Fruit fly (Drosophila melanogaster) whole organism, prepupa: ENCODE results near the gene Tektin-C.

Source experiments
- Blimp-1 ChIP-seq: fragments of 200-800 bp; sonication (Bioruptor generic); optimal IDR thresholded peaks from 3 replicates; lab custom pipeline; 2017; ENCODE audit warnings: missing biosample characterization, missing genetic modification characterization, mild to moderate bottlenecking, moderate library complexity, missing genetic modification reagents
- CG10631 ChIP-seq: fragments of 200-800 bp; sonication (Bioruptor generic); optimal IDR thresholded peaks from 2 replicates; lab custom pipeline; 2016; ENCODE audit warnings: missing biosample characterization, missing genetic modification characterization
- CG10669 ChIP-seq: fragments of 200-800 bp; sonication (Bioruptor generic); optimal IDR thresholded peaks from 3 replicates; lab custom pipeline; 2018; ENCODE audit warnings: missing biosample characterization, mild to moderate bottlenecking, missing genetic modification characterization, moderate library complexity
- CG11294 ChIP-seq: fragments of 200-800 bp; sonication (Bioruptor generic); IDR thresholded peaks from 2 replicates; pipeline ENCODE4 v1.3.6; 2022; ENCODE audit warnings: missing biosample characterization, missing genetic modification characterization
- CG11762 ChIP-seq: fragments of 200-800 bp; sonication (Bioruptor generic); optimal IDR thresholded peaks from 3 replicates; lab custom pipeline; 2016; ENCODE audit warnings: missing biosample characterization, missing genetic modification characterization; ENCODE audit not compliant: insufficient read depth
- CG11902 ChIP-seq: fragments of 200-800 bp; sonication (Bioruptor generic); optimal IDR thresholded peaks from 3 replicates; lab custom pipeline; 2016; ENCODE audit warnings: missing biosample characterization, missing genetic modification characterization
- CG15336 ChIP-seq: fragments of 200-800 bp; sonication (Bioruptor generic); IDR thresholded peaks from 2 replicates; pipeline ENCODE4 v1.3.6; 2022; ENCODE audit warnings: missing biosample characterization, missing genetic modification characterization
- CG16779 ChIP-seq: fragments of 200-800 bp; sonication (Bioruptor generic); optimal IDR thresholded peaks from 3 replicates; lab custom pipeline; 2017; ENCODE audit warnings: missing biosample characterization, mild to moderate bottlenecking, missing genetic modification characterization
- CG31627 ChIP-seq: fragments of 200-800 bp; sonication (Bioruptor generic); optimal IDR thresholded peaks from 3 replicates; lab custom pipeline; 2016; ENCODE audit warnings: missing biosample characterization, missing genetic modification characterization
- CG32006 ChIP-seq: fragments of 200-800 bp; sonication (Bioruptor generic); optimal IDR thresholded peaks from 3 replicates; lab custom pipeline; 2017; ENCODE audit warnings: missing biosample characterization, mild to moderate bottlenecking, missing genetic modification characterization
- CG34406 ChIP-seq: fragments of 200-800 bp; sonication (Bioruptor generic); optimal IDR thresholded peaks from 3 replicates; lab custom pipeline; 2016; ENCODE audit warnings: missing biosample characterization, missing genetic modification characterization
- CG3919 ChIP-seq: fragments of 200-800 bp; sonication (Bioruptor generic); optimal IDR thresholded peaks from 3 replicates; lab custom pipeline; 2016; ENCODE audit warnings: missing biosample characterization, missing genetic modification characterization
- CG4318 ChIP-seq: fragments of 200-800 bp; sonication (Bioruptor generic); optimal IDR thresholded peaks from 3 replicates; lab custom pipeline; 2017; ENCODE audit warnings: missing biosample characterization, mild to moderate bottlenecking, missing genetic modification characterization
- CG6163 ChIP-seq: fragments of 200-800 bp; sonication (Bioruptor generic); IDR thresholded peaks from 3 replicates; pipeline ENCODE4 v1.3.6; 2022; ENCODE audit warnings: missing biosample characterization, missing genetic modification characterization
- CG6276 ChIP-seq: fragments of 200-800 bp; sonication (Bioruptor generic); optimal IDR thresholded peaks from 2 replicates; lab custom pipeline; 2017; ENCODE audit warnings: missing biosample characterization, mild to moderate bottlenecking, missing genetic modification characterization
- CG6808 ChIP-seq: fragments of 200-800 bp; sonication (Bioruptor generic); optimal IDR thresholded peaks from 3 replicates; lab custom pipeline; 2017; ENCODE audit warnings: missing biosample characterization, missing genetic modification characterization, mild to moderate bottlenecking, moderate library complexity, missing genetic modification reagents
- CG6854 ChIP-seq: fragments of 200-800 bp; sonication (Bioruptor generic); optimal IDR thresholded peaks from 2 replicates; lab custom pipeline; 2017; ENCODE audit warnings: missing biosample characterization, mild to moderate bottlenecking, missing genetic modification characterization
- CG8119 ChIP-seq: fragments of 200-800 bp; sonication (Bioruptor generic); IDR thresholded peaks from 3 replicates; pipeline ENCODE4 v1.3.6; 2022; ENCODE audit warnings: missing biosample characterization, missing genetic modification characterization
- CG8319 ChIP-seq: fragments of 200-800 bp; sonication (Bioruptor generic); optimal IDR thresholded peaks from 3 replicates; lab custom pipeline; 2016; ENCODE audit warnings: missing biosample characterization, missing genetic modification characterization
- Eip75B ChIP-seq: fragments of 200-800 bp; sonication (Bioruptor generic); optimal IDR thresholded peaks from 3 replicates; lab custom pipeline; 2016; ENCODE audit warnings: missing biosample characterization, missing genetic modification characterization
- Eip78C ChIP-seq: fragments of 200-800 bp; sonication (Bioruptor generic); peaks from one replicate; lab custom pipeline; 2016; ENCODE audit warnings: missing biosample characterization, missing genetic modification characterization
- Eip93F ChIP-seq: fragments of 200-800 bp; sonication (Bioruptor generic); optimal IDR thresholded peaks from 2 replicates; lab custom pipeline; 2016; ENCODE audit warnings: missing biosample characterization, mild to moderate bottlenecking, missing genetic modification characterization
- Ets21C ChIP-seq: fragments of 200-800 bp; sonication (Bioruptor generic); optimal IDR thresholded peaks from 3 replicates; lab custom pipeline; 2016; ENCODE audit warnings: missing biosample characterization, missing genetic modification characterization
- Ets96B ChIP-seq: fragments of 200-800 bp; optimal IDR thresholded peaks from 2 replicates; lab custom pipeline; 2019; ENCODE audit warnings: missing biosample characterization, mild to moderate bottlenecking, missing genetic modification characterization, moderate library complexity
- Gug ChIP-seq: fragments of 200-800 bp; sonication (Bioruptor generic); IDR thresholded peaks from 2 replicates; pipeline ENCODE4 v1.3.6; 2022; ENCODE audit warnings: missing biosample characterization, missing genetic modification characterization
- Hr38 ChIP-seq: sonication (Bioruptor generic); optimal IDR thresholded peaks from 2 replicates; lab custom pipeline; 2016; ENCODE audit warnings: missing biosample characterization, missing genetic modification characterization
- Hr39 ChIP-seq: fragments of 200-800 bp; sonication (Bioruptor generic); optimal IDR thresholded peaks from 2 replicates; lab custom pipeline; 2016; ENCODE audit warnings: missing biosample characterization, missing genetic modification characterization
- Hr4 ChIP-seq: fragments of 200-800 bp; sonication (Bioruptor generic); optimal IDR thresholded peaks from 3 replicates; lab custom pipeline; 2016; ENCODE audit warnings: missing biosample characterization, missing genetic modification characterization
- Lpt ChIP-seq: fragments of 200-800 bp; sonication (Bioruptor generic); optimal IDR thresholded peaks from 3 replicates; lab custom pipeline; 2016; ENCODE audit warnings: missing biosample characterization, missing genetic modification characterization
- Met ChIP-seq: fragments of 200-800 bp; sonication (Bioruptor generic); optimal IDR thresholded peaks from 3 replicates; lab custom pipeline; 2016; ENCODE audit warnings: missing biosample characterization, missing genetic modification characterization
- Smox ChIP-seq: fragments of 200-800 bp; sonication (Bioruptor generic); optimal IDR thresholded peaks from 3 replicates; lab custom pipeline; 2016; ENCODE audit warnings: missing biosample characterization, missing genetic modification characterization
- Sox102F ChIP-seq: fragments of 200-800 bp; sonication (Bioruptor generic); optimal IDR thresholded peaks from 2 replicates; lab custom pipeline; 2016; ENCODE audit warnings: missing biosample characterization, mild to moderate bottlenecking, missing genetic modification characterization
- Sox14 ChIP-seq: fragments of 200-800 bp; sonication (Bioruptor generic); optimal IDR thresholded peaks from 3 replicates; lab custom pipeline; 2016; ENCODE audit warnings: missing biosample characterization, missing genetic modification characterization
- cyc ChIP-seq: fragments of 200-800 bp; sonication (Bioruptor generic); optimal IDR thresholded peaks from 3 replicates; lab custom pipeline; 2016; ENCODE audit warnings: missing biosample characterization, missing genetic modification characterization
- esn ChIP-seq: fragments of 200-800 bp; sonication (Bioruptor generic); optimal IDR thresholded peaks from 2 replicates; lab custom pipeline; 2016; ENCODE audit warnings: missing biosample characterization, mild to moderate bottlenecking, missing genetic modification characterization, moderate library complexity
- fd59A ChIP-seq: fragments of 200-800 bp; sonication (Bioruptor generic); optimal IDR thresholded peaks from 2 replicates; lab custom pipeline; 2017; ENCODE audit warnings: missing biosample characterization, mild to moderate bottlenecking, missing genetic modification characterization, missing genetic modification reagents
- fkh ChIP-seq: fragments of 200-800 bp; sonication (Bioruptor generic); optimal IDR thresholded peaks from 3 replicates; lab custom pipeline; 2017; ENCODE audit warnings: missing biosample characterization, mild to moderate bottlenecking, missing genetic modification characterization, moderate library complexity
- lz ChIP-seq: fragments of 200-800 bp; sonication (Bioruptor generic); optimal IDR thresholded peaks from 3 replicates; lab custom pipeline; 2016; ENCODE audit warnings: missing biosample characterization, missing genetic modification characterization
- net ChIP-seq: fragments of 200-800 bp; sonication (Bioruptor generic); optimal IDR thresholded peaks from 3 replicates; lab custom pipeline; 2016; ENCODE audit warnings: missing biosample characterization, missing genetic modification characterization
- pdm3 ChIP-seq: fragments of 200-800 bp; sonication (Bioruptor generic); optimal IDR thresholded peaks from 3 replicates; lab custom pipeline; 2016; ENCODE audit warnings: missing biosample characterization, missing genetic modification characterization
- spab ChIP-seq: fragments of 200-800 bp; sonication (Bioruptor generic); optimal IDR thresholded peaks from 2 replicates; lab custom pipeline; 2017; ENCODE audit warnings: missing biosample characterization, mild to moderate bottlenecking, missing genetic modification characterization, missing genetic modification reagents
- ss ChIP-seq, 2 experiments: fragments of 200-800 bp; sonication (Bioruptor generic); optimal IDR thresholded peaks; 2 replicates in 1 of 2; 3 replicates in 1 of 2; lab custom pipeline; 2017 to 2018; ENCODE audit warnings: mild to moderate bottlenecking in 2 of 2, missing biosample characterization in 2 of 2, missing genetic modification characterization in 2 of 2, moderate library complexity in 1 of 2
- svp ChIP-seq: fragments of 200-800 bp; sonication (Bioruptor generic); peaks from one replicate; lab custom pipeline; 2016; ENCODE audit warnings: missing biosample characterization, missing genetic modification characterization
- vri ChIP-seq: fragments of 200-800 bp; sonication (Bioruptor generic); optimal IDR thresholded peaks from 3 replicates; lab custom pipeline; 2016; ENCODE audit warnings: missing biosample characterization, mild to moderate bottlenecking, missing genetic modification characterization

Gene Tektin-C

DNA sequence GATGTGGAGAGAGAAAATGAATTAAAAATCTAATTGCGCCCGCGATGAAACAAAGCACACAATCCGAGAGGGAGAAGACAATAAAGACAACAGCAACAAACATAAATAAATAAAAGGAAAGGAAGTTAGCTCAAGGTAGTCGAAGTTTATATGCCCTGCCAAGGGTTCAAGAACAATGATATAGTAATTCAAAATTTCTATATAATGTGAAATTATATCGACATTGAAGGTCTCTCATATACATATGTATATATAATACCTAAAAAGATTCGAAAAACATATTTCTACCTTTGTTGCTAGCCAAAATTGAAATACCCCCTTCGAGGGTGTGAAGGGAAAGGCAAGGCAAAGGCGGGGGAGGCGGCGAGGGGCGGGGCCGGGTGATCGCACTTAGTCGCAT is 44.5 kb upstream of the Tektin-C start (continued):
- no peak for TF ChIP-seq Sox102F (GFP tag; lab: Kevin White, UChicago)
- TF ChIP-seq fkh (GFP tag; lab: Kevin White, UChicago) = no peak
- TF ChIP-seq CG6163 = no peak
- no peak for TF ChIP-seq Sox14 (GFP tag; lab: Kevin White, UChicago)
- peak; percentile 2 for TF ChIP-seq CG11902
- peak; percentile 4 for TF ChIP-seq spab (GFP tag; lab: Kevin White, UChicago)
- no peak for TF ChIP-seq net (GFP tag; lab: Kevin White, UChicago)
- TF ChIP-seq Hr38 = no peak
- TF ChIP-seq pdm3 (GFP tag; lab: Kevin White, UChicago) = no peak
- TF ChIP-seq CG10669 (GFP tag; lab: Kevin White, UChicago) = peak; percentile 8
- TF ChIP-seq CG6808 (GFP tag; lab: Kevin White, UChicago) = no peak
- TF ChIP-seq cyc (GFP tag; lab: Kevin White, UChicago) = peak; percentile 40

DNA sequence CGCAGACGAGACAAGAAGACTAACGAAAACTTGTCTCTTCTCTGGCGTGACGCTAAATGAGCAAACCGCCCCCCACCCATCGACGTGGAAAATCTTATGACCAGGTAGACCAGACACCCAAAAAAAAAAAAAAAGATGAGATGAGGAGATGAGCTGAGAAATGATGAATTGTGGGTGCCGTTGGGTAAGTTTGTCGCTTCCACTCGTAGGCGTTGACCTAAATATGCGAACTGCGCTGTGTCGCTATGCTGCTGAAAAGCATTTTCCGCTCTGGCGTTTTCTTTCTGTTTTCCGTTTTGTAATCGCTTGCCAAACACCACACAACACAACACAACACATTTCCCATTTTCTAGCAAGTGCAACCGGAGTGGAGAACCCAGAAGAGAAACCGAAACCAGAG is 42.5 kb upstream of the Tektin-C start:
- TF ChIP-seq CG8119 (GFP tag; lab: Robert Waterston, UW) = 0 out of 3 replicates have a peak, but pooled peaks have one; percentile 17
- TF ChIP-seq Hr4 = no peak
- TF ChIP-seq Ets96B (tag; lab: Kevin White, UChicago) = no peak
- TF ChIP-seq CG15336 (GFP tag; lab: Robert Waterston, UW) = peak; percentile 24; the same call in 1 of the 2 replicates
- TF ChIP-seq Sox102F (GFP tag; lab: Kevin White, UChicago) = no peak
- TF ChIP-seq CG3919 = no peak
- no peak for TF ChIP-seq Eip75B (GFP tag; lab: Kevin White, UChicago)
- no peak for TF ChIP-seq CG11762 (GFP tag; lab: Kevin White, UChicago)

DNA sequence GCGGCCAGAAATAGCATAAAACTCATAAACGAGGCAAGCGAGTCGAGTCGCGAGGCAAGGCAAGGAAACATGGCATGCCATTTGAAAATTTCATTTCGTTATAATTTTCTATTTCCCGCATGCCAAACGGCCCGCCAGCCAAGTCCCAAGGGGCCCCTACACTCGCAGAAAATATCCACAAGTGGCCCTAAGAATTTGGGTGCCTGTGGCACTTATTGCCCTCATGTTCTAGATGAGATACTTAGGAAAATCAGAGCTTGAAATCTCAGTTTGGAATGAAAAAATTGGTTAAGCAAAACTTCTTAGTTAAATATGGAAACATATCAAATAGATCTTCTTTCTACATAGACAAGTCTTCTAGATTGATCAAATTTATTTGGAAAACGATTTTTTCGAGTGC is 42.0 kb upstream of the Tektin-C start:
- TF ChIP-seq Ets21C (GFP tag; lab: Kevin White, UChicago) (no peak), CG32006 (GFP tag; lab: Kevin White, UChicago) (peak; percentile 24), Gug (GFP tag; lab: Robert Waterston, UW) (no peak), CG8119 (GFP tag; lab: Robert Waterston, UW) (no peak), Eip78C (GFP tag; lab: Kevin White, UChicago) (peak; percentile 51)
- TF ChIP-seq, all 60 proteins: peak for 2

DNA sequence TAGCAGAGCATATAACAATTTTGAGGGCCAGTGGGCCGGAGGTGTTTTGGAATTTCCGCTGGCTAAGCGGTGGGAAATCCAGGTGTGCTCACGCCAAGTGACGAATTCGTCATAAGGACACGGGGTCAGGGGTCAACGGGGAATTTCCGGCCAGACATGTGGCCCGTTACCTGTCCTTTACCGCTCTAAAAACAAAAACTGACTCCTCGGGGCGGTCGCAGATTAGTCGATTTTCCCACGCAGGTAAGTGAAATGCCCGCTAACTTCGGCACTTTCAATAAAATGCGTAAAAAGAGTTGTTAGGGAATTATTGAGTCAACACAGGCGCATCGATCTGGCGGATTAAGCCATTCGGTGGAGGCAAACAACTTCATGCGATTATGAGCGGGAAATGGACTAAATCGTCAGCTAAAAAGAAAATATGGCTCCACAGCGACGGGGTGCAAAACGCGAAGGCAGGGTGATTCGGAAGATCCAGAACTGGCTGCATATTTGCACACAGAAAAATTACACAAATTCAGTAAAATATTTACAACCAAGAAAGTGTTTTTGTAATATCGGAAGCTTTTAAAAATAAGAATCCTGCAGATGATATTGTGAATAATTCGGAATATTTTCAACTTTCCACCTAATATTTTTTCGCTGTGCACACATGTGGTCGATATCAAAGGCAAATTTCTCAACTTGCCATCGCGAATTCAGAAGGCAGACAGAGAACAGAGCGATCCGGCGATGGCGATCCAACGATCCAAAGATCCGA is 39.7 kb upstream of the Tektin-C start:
- TF ChIP-seq vri (peak; percentile 15), Ets21C (GFP tag; lab: Kevin White, UChicago) (no peak), Sox102F (GFP tag; lab: Kevin White, UChicago) (peak; percentile 55), Eip93F (GFP tag; lab: Kevin White, UChicago) (no peak), CG31627 (GFP tag; lab: Kevin White, UChicago) (peak; percentile 39), Blimp-1 (GFP tag; lab: Kevin White, UChicago) (no peak), Met (GFP tag; lab: Kevin White, UChicago) (peak; percentile 38), CG10631 (GFP tag; lab: Kevin White, UChicago) (peak; percentile 63), CG4318 (GFP tag; lab: Kevin White, UChicago) (no peak), CG6854 (no peak), Smox (GFP tag; lab: Kevin White, UChicago) (peak; percentile 28), CG8319 (GFP tag; lab: Kevin White, UChicago) (no peak), fd59A (GFP tag; lab: Kevin White, UChicago) (peak; percentile 15), CG34406 (GFP tag; lab: Kevin White, UChicago) (no peak), net (GFP tag; lab: Kevin White, UChicago) (no peak), CG11294 (GFP tag; lab: Robert Waterston, UW) (no peak), CG6276 (GFP tag; lab: Kevin White, UChicago) (no peak), Hr39 (peak; percentile 40), ss (GFP tag; optimal IDR thresholded peaks at IDR 0.05; lab: Kevin White, UChicago) (no peak), CG16779 (tag; lab: Kevin White, UChicago) (no peak), svp (peak; percentile 61), Sox14 (GFP tag; lab: Kevin White, UChicago) (peak; percentile 49), cyc (GFP tag; lab: Kevin White, UChicago) (peak; percentile 32), esn (GFP tag; lab: Kevin White, UChicago) (peak; percentile 44), lz (GFP tag; lab: Kevin White, UChicago) (peak; percentile 39), CG6163 (peak; percentile 70; the same call in 2 of the 3 replicates), Lpt (GFP tag; lab: Kevin White, UChicago) (no peak), Hr38 (no peak), Gug (GFP tag; lab: Robert Waterston, UW) (no peak)
